In the genomic region with DNA sequence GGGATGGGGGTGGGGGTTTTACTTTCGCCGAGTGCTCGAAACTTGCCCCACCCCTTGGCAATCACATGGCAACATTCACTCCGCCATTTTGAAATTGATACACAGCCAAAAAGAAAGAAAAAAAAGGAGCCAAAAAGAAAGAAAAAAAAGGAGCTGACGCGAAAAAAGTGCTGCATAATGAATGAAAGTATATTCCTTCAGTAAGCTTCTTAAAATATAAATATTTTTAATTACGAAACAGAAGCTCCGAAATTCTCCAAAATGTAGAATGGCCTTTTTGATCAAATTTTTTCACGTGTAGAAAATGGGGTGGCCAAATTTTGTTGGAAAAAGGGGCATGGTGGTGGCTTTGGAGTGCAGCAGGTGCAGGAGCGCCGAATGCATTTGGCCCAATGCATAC, we compare ENCODE assay signal across 5 fruit fly cellular contexts.
A peak's percentile ranks its signal among the peaks of the same experiment; 100 is the strongest.
TF ChIP-seq lines count a peak whose summit lies in the region.

No protein-coding gene starts in this region.

- no peak for TF ChIP-seq CTCF in whole organism, embryonic (GFP tag; optimal IDR thresholded peaks at IDR 0.05; lab: Kevin White, UChicago)

TF ChIP-seq in whole organism, adult, 20 proteins besides CTCF, POLR2A, EP300 and RAD21:
- TF ChIP-seq CG14711 (tag; optimal IDR thresholded peaks at IDR 0.05; lab: Kevin White, UChicago) (peak; percentile 24), toe (GFP tag; optimal IDR thresholded peaks at IDR 0.05; lab: Kevin White, UChicago) (no peak), CG12768 (GFP tag; optimal IDR thresholded peaks at IDR 0.05; lab: Kevin White, UChicago) (peak; percentile 15), CG7101 (tag; optimal IDR thresholded peaks at IDR 0.05; lab: Kevin White, UChicago) (peak; percentile 2), tj (GFP tag; optimal IDR thresholded peaks at IDR 0.05; lab: Kevin White, UChicago) (peak; percentile 3), cnc (optimal IDR thresholded peaks at IDR 0.05; lab: Kevin White, UChicago) (no peak), kay (GFP tag; lab: Kevin White, UChicago; ENCODE audit: borderline replicate concordance) (no peak), Crg-1 (GFP tag; optimal IDR thresholded peaks at IDR 0.05; lab: Kevin White, UChicago) (no peak), cic (GFP tag; optimal IDR thresholded peaks at IDR 0.05; lab: Kevin White, UChicago) (no peak), CG7045 (GFP tag; optimal IDR thresholded peaks at IDR 0.05; lab: Kevin White, UChicago) (peak; percentile 15), Mnt (GFP tag; optimal IDR thresholded peaks at IDR 0.05; lab: Kevin White, UChicago) (no peak), ovo (GFP tag; optimal IDR thresholded peaks at IDR 0.05; lab: Kevin White, UChicago) (no peak)

TF ChIP-seq in whole organism, embryonic, 481 proteins besides CTCF, POLR2A, EP300 and RAD21 (continues in another document):
- TF ChIP-seq eyg (GFP tag; optimal IDR thresholded peaks at IDR 0.05; lab: Kevin White, UChicago) (no peak), corto (GFP tag; optimal IDR thresholded peaks at IDR 0.05; lab: Kevin White, UChicago) (peak; percentile 18), CG18599 (GFP tag; optimal IDR thresholded peaks at IDR 0.05; lab: Kevin White, UChicago) (peak; percentile 59), chm (GFP tag; IDR thresholded peaks at IDR 0.05; lab: Robert Waterston, UW) (no peak), pan (optimal IDR thresholded peaks at IDR 0.05; lab: Kevin White, UChicago) (no peak), pan (GFP tag; optimal IDR thresholded peaks at IDR 0.05 in 1 of 2, IDR thresholded peaks at IDR 0.05 in 1 of 2) (peak in 1 of 2 experiments; percentile 52), tx (GFP tag; optimal IDR thresholded peaks at IDR 0.05; lab: Kevin White, UChicago) (no peak), dysf (GFP tag; IDR thresholded peaks at IDR 0.05; lab: Robert Waterston, UW) (no peak), CG7271 (tag; optimal IDR thresholded peaks at IDR 0.05; lab: Kevin White, UChicago) (no peak), cwo (GFP tag; optimal IDR thresholded peaks at IDR 0.05; lab: Kevin White, UChicago) (no peak), CG3163 (GFP tag; optimal IDR thresholded peaks at IDR 0.05; lab: Kevin White, UChicago) (no peak), GATAe (GFP tag; conservative IDR thresholded peaks at IDR 0.05; lab: Robert Waterston, UW) (no peak), Sox100B (GFP tag; optimal IDR thresholded peaks at IDR 0.05; lab: Kevin White, UChicago) (peak; percentile 16), TFAM (GFP tag; optimal IDR thresholded peaks at IDR 0.05; lab: Kevin White, UChicago) (no peak), CG30403 (GFP tag; optimal IDR thresholded peaks at IDR 0.05; lab: Kevin White, UChicago) (peak; percentile 27), wor (GFP tag; IDR thresholded peaks at IDR 0.05; lab: Robert Waterston, UW) (0 out of 2 replicates have a peak, but pooled peaks have one; percentile 11), en (GFP tag; optimal IDR thresholded peaks at IDR 0.05; lab: Kevin White, UChicago) (no peak), ATbp (GFP tag; optimal IDR thresholded peaks at IDR 0.05; lab: Kevin White, UChicago) (peak; percentile 27), CG12155 (GFP tag; optimal IDR thresholded peaks at IDR 0.05; lab: Kevin White, UChicago) (no peak)

TF ChIP-seq in whole organism, prepupa, 60 proteins besides CTCF, POLR2A, EP300 and RAD21 (continues in another document):
- TF ChIP-seq spab (GFP tag; optimal IDR thresholded peaks at IDR 0.05; lab: Kevin White, UChicago) (peak; percentile 17), CG32006 (GFP tag; optimal IDR thresholded peaks at IDR 0.05; lab: Kevin White, UChicago) (peak; percentile 35), salr (GFP tag; optimal IDR thresholded peaks at IDR 0.05; lab: Kevin White, UChicago) (no peak), eg (GFP tag; IDR thresholded peaks at IDR 0.05; lab: Robert Waterston, UW) (peak; percentile 39; the same call in 2 of the 3 replicates), Blimp-1 (GFP tag; optimal IDR thresholded peaks at IDR 0.05; lab: Kevin White, UChicago) (no peak), Lpt (GFP tag; optimal IDR thresholded peaks at IDR 0.05; lab: Kevin White, UChicago) (no peak), Met (GFP tag; optimal IDR thresholded peaks at IDR 0.05; lab: Kevin White, UChicago) (peak; percentile 51), Hr39 (GFP tag; optimal IDR thresholded peaks at IDR 0.05; lab: Kevin White, UChicago) (peak; percentile 40), pdm3 (GFP tag; optimal IDR thresholded peaks at IDR 0.05; lab: Kevin White, UChicago) (peak; percentile 46), CG9139 (GFP tag; optimal IDR thresholded peaks at IDR 0.05; lab: Kevin White, UChicago) (no peak), CG15336 (GFP tag; IDR thresholded peaks at IDR 0.05; lab: Robert Waterston, UW) (peak; percentile 64), CG10631 (GFP tag; optimal IDR thresholded peaks at IDR 0.05; lab: Kevin White, UChicago) (peak; percentile 17), Eip78C (GFP tag; lab: Kevin White, UChicago) (peak; percentile 75), Ets96B (tag; optimal IDR thresholded peaks at IDR 0.05; lab: Kevin White, UChicago) (peak; percentile 27), OdsH (GFP tag; optimal IDR thresholded peaks at IDR 0.05; lab: Kevin White, UChicago) (peak; percentile 47), Ets21C (GFP tag; optimal IDR thresholded peaks at IDR 0.05; lab: Kevin White, UChicago) (no peak), CG31627 (GFP tag; optimal IDR thresholded peaks at IDR 0.05; lab: Kevin White, UChicago) (peak; percentile 21), CG8119 (GFP tag; IDR thresholded peaks at IDR 0.05; lab: Robert Waterston, UW) (peak; percentile 40; the same call in 1 of the 3 replicates), fd59A (GFP tag; optimal IDR thresholded peaks at IDR 0.05; lab: Kevin White, UChicago) (no peak), CG6808 (GFP tag; optimal IDR thresholded peaks at IDR 0.05; lab: Kevin White, UChicago) (peak; percentile 17)

TF ChIP-seq in whole organism, pupa, 21 proteins besides CTCF, POLR2A, EP300 and RAD21:
- TF ChIP-seq CG32121 (GFP tag; IDR thresholded peaks at IDR 0.05; lab: Robert Waterston, UW), result peak; percentile 37; the same call in 1 of the 2 replicates
- no peak for TF ChIP-seq CG34367 (tag; optimal IDR thresholded peaks at IDR 0.05; lab: Kevin White, UChicago)
- peak; percentile 19 for TF ChIP-seq CG15710 (tag; optimal IDR thresholded peaks at IDR 0.05; lab: Kevin White, UChicago)
- TF ChIP-seq CG8159 (tag; optimal IDR thresholded peaks at IDR 0.05; lab: Kevin White, UChicago), result peak; percentile 40
- 0 out of 3 replicates have a peak, but pooled peaks have one; percentile 42 for TF ChIP-seq CG4496 (GFP tag; IDR thresholded peaks at IDR 0.05; lab: Robert Waterston, UW)
- no peak for TF ChIP-seq CG12605 (GFP tag; IDR thresholded peaks at IDR 0.05; lab: Robert Waterston, UW)
- peak; percentile 24 for TF ChIP-seq CG9948 (tag; optimal IDR thresholded peaks at IDR 0.05; lab: Kevin White, UChicago)
- no peak for TF ChIP-seq CG10348 (GFP tag; IDR thresholded peaks at IDR 0.05; lab: Robert Waterston, UW)
- peak; percentile 21 for TF ChIP-seq CG14655 (GFP tag; optimal IDR thresholded peaks at IDR 0.05; lab: Kevin White, UChicago)
- peak; percentile 41 for TF ChIP-seq Pif1A (GFP tag; optimal IDR thresholded peaks at IDR 0.05; lab: Kevin White, UChicago)
- peak; percentile 38 for TF ChIP-seq CG17806 (tag; optimal IDR thresholded peaks at IDR 0.05; lab: Kevin White, UChicago)
- no peak for TF ChIP-seq gl (tag; optimal IDR thresholded peaks at IDR 0.05; lab: Kevin White, UChicago)
- peak; percentile 15 for TF ChIP-seq Pif1B (GFP tag; optimal IDR thresholded peaks at IDR 0.05; lab: Kevin White, UChicago)

TF ChIP-seq in whole organism, wandering third instar larva, 38 proteins besides CTCF, POLR2A, EP300 and RAD21 (continues in another document):
- TF ChIP-seq foxo (GFP tag; optimal IDR thresholded peaks at IDR 0.05; lab: Kevin White, UChicago) (peak in 1 of 2 experiments; percentile 37), rgr (GFP tag; optimal IDR thresholded peaks at IDR 0.05; lab: Kevin White, UChicago) (peak; percentile 48), Vsx2 (GFP tag; optimal IDR thresholded peaks at IDR 0.05; lab: Kevin White, UChicago; ENCODE audit: partially characterized antibody) (no peak), Jra (GFP tag; optimal IDR thresholded peaks at IDR 0.05; lab: Kevin White, UChicago) (no peak), Mio (GFP tag; optimal IDR thresholded peaks at IDR 0.05; lab: Kevin White, UChicago) (no peak), jim (GFP tag; optimal IDR thresholded peaks at IDR 0.05; lab: Kevin White, UChicago) (no peak), CrebA (GFP tag; optimal IDR thresholded peaks at IDR 0.05; lab: Kevin White, UChicago; ENCODE audit: borderline replicate concordance) (no peak), Rel (GFP tag; optimal IDR thresholded peaks at IDR 0.05; lab: Kevin White, UChicago) (no peak), Rel (tag; optimal IDR thresholded peaks at IDR 0.05; lab: Kevin White, UChicago) (no peak), Abd-B (GFP tag; optimal IDR thresholded peaks at IDR 0.05; lab: Kevin White, UChicago) (no peak), fru (GFP tag; optimal IDR thresholded peaks at IDR 0.05; lab: Kevin White, UChicago) (peak; percentile 27), Hnf4 (GFP tag; optimal IDR thresholded peaks at IDR 0.05; lab: Kevin White, UChicago) (peak; percentile 9), h (GFP tag; optimal IDR thresholded peaks at IDR 0.05; lab: Kevin White, UChicago) (peak; percentile 45), br (GFP tag; optimal IDR thresholded peaks at IDR 0.05; lab: Kevin White, UChicago) (peak; percentile 5), dmrt93B (GFP tag; optimal IDR thresholded peaks at IDR 0.05; lab: Kevin White, UChicago) (peak; percentile 0), Myc (optimal IDR thresholded peaks at IDR 0.05; lab: Kevin White, UChicago) (no peak), sv (GFP tag; optimal IDR thresholded peaks at IDR 0.05; lab: Kevin White, UChicago) (no peak), OdsH (GFP tag; optimal IDR thresholded peaks at IDR 0.05; lab: Kevin White, UChicago) (peak; percentile 23), Hr78 (GFP tag; optimal IDR thresholded peaks at IDR 0.05; lab: Kevin White, UChicago) (no peak), woc (GFP tag; optimal IDR thresholded peaks at IDR 0.05; lab: Kevin White, UChicago) (peak; percentile 8), pan (optimal IDR thresholded peaks at IDR 0.05; lab: Kevin White, UChicago) (no peak), brk (GFP tag; optimal IDR thresholded peaks at IDR 0.05; lab: Kevin White, UChicago) (no peak), CG32264 (GFP tag; optimal IDR thresholded peaks at IDR 0.05; lab: Kevin White, UChicago) (no peak), lola (GFP tag; optimal IDR thresholded peaks at IDR 0.05; lab: Kevin White, UChicago) (no peak), Sp1 (GFP tag; optimal IDR thresholded peaks at IDR 0.05; lab: Kevin White, UChicago) (peak; percentile 47), GATAd (GFP tag; optimal IDR thresholded peaks at IDR 0.05; lab: Kevin White, UChicago) (no peak), Dfd (GFP tag; optimal IDR thresholded peaks at IDR 0.05; lab: Kevin White, UChicago) (no peak), Dif (GFP tag; optimal IDR thresholded peaks at IDR 0.05; lab: Kevin White, UChicago; ENCODE audit: partially characterized antibody) (no peak), Hr83 (GFP tag; optimal IDR thresholded peaks at IDR 0.05; lab: Kevin White, UChicago; ENCODE audit: poor library complexity, severe bottlenecking) (no peak), sage (GFP tag; optimal IDR thresholded peaks at IDR 0.05; lab: Kevin White, UChicago) (no peak)
